Worm (Caenorhabditis elegans): ENCODE data around the gene C29A12.1.

ce11 chrV:10764066-10764465 is 49.2 kb downstream of the C29A12.1 start, which contains the start of gene ocr-1:
- TF ChIP-seq mep-1 (tag; optimal IDR thresholded peaks at IDR 0.05), result no peak
- TF ChIP-seq drap-1 (GFP tag; optimal IDR thresholded peaks at IDR 0.05), result no peak
- no peak for TF ChIP-seq ztf-11 (tag; optimal IDR thresholded peaks at IDR 0.05)
- no peak for TF ChIP-seq M03D4.4 (tag; optimal IDR thresholded peaks at IDR 0.05)
- no peak for TF ChIP-seq pha-4 (tag; optimal IDR thresholded peaks at IDR 0.05)
- no peak for TF ChIP-seq tbx-8 (GFP tag; optimal IDR thresholded peaks at IDR 0.05)
- TF ChIP-seq snpc-4 (tag; optimal IDR thresholded peaks at IDR 0.05), result no peak
- no peak for TF ChIP-seq ceh-39 (tag; optimal IDR thresholded peaks at IDR 0.05)
- no peak for TF ChIP-seq elt-1 (tag; optimal IDR thresholded peaks at IDR 0.05; ENCODE audit: borderline replicate concordance, insufficient read depth)
- TF ChIP-seq lsy-2 (tag; optimal IDR thresholded peaks at IDR 0.05), result no peak
- no peak for TF ChIP-seq lin-13 (tag; optimal IDR thresholded peaks at IDR 0.05)
- TF ChIP-seq nhr-76 (tag; optimal IDR thresholded peaks at IDR 0.05), result no peak
- no peak for TF ChIP-seq blmp-1 (tag; optimal IDR thresholded peaks at IDR 0.05)

Measured in whole organism, mixed stage, embryonic.